Fruit fly (Drosophila melanogaster) whole organism, adult: ENCODE results near the gene CG31431.

Experiments
- CG11617 ChIP-seq: fragments of 200-800 bp; sonication (Bioruptor generic); optimal IDR thresholded peaks from 2 replicates; lab custom pipeline; 2017; ENCODE audit warnings: mild to moderate bottlenecking, missing biosample characterization, missing genetic modification reagents, missing genetic modification characterization
- CG12768 ChIP-seq: fragments of 200-800 bp; sonication (Bioruptor generic); optimal IDR thresholded peaks from 2 replicates; lab custom pipeline; 2017; ENCODE audit warnings: missing biosample characterization, missing genetic modification characterization, mild to moderate bottlenecking, moderate library complexity, missing genetic modification reagents
- CG14711 ChIP-seq: fragments of 200-800 bp; sonication (Bioruptor generic); optimal IDR thresholded peaks from 2 replicates; lab custom pipeline; 2018; ENCODE audit warnings: missing biosample characterization, mild to moderate bottlenecking, missing genetic modification characterization, moderate library complexity
- CG1620 ChIP-seq: fragments of 200-800 bp; sonication (Bioruptor generic); optimal IDR thresholded peaks from 2 replicates; lab custom pipeline; 2016; ENCODE audit warnings: missing biosample characterization, missing genetic modification characterization
- CG33017 ChIP-seq: fragments of 200-800 bp; sonication (Bioruptor generic); optimal IDR thresholded peaks from 2 replicates; lab custom pipeline; 2018; ENCODE audit warnings: missing biosample characterization, mild to moderate bottlenecking, missing genetic modification characterization, moderate library complexity
- CG5204 ChIP-seq: fragments of 200-800 bp; sonication (Bioruptor generic); optimal IDR thresholded peaks from 2 replicates; lab custom pipeline; 2016; ENCODE audit warnings: missing biosample characterization, missing genetic modification characterization
- CG7045 ChIP-seq: fragments of 200-800 bp; sonication (Bioruptor generic); optimal IDR thresholded peaks from 2 replicates; lab custom pipeline; 2017; ENCODE audit warnings: missing biosample characterization, mild to moderate bottlenecking, missing genetic modification characterization
- CG7101 ChIP-seq: fragments of 200-800 bp; sonication (Bioruptor generic); optimal IDR thresholded peaks from 2 replicates; lab custom pipeline; 2018; ENCODE audit warnings: missing biosample characterization, mild to moderate bottlenecking, missing genetic modification characterization, moderate library complexity
- Clk ChIP-seq: fragments of 200-800 bp; sonication (Bioruptor generic); optimal IDR thresholded peaks from 2 replicates; lab custom pipeline; 2017; ENCODE audit warnings: missing biosample characterization, missing genetic modification characterization
- Crg-1 ChIP-seq: fragments of 200-800 bp; sonication (Bioruptor generic); optimal IDR thresholded peaks from 2 replicates; lab custom pipeline; 2016; ENCODE audit warnings: missing biosample characterization, missing genetic modification characterization
- Hr96 ChIP-seq: fragments of 200-800 bp; sonication (Bioruptor generic); optimal IDR thresholded peaks from 2 replicates; lab custom pipeline; 2016; ENCODE audit warnings: missing biosample characterization, missing genetic modification characterization
- Mnt ChIP-seq: fragments of 200-800 bp; sonication (Bioruptor generic); optimal IDR thresholded peaks from 2 replicates; lab custom pipeline; 2016; ENCODE audit warnings: missing biosample characterization, mild to moderate bottlenecking, missing genetic modification characterization
- bab1 ChIP-seq: fragments of 200-800 bp; sonication (Bioruptor generic); optimal IDR thresholded peaks from 3 replicates; lab custom pipeline; 2019; ENCODE audit warnings: missing biosample characterization, mild to moderate bottlenecking, missing genetic modification characterization, moderate library complexity
- cic ChIP-seq: fragments of 200-800 bp; sonication (Bioruptor generic); optimal IDR thresholded peaks from 2 replicates; lab custom pipeline; 2017; ENCODE audit warnings: missing biosample characterization, mild to moderate bottlenecking, missing genetic modification characterization, moderate library complexity
- cnc ChIP-seq, 2 experiments: fragments of >200 bp; optimal IDR thresholded peaks; 2 replicates each; lab custom pipeline; 2017
- kay ChIP-seq: fragments of 200-800 bp; sonication (Bioruptor generic); peaks from one replicate; lab custom pipeline; 2016; ENCODE audit warnings: missing biosample characterization, missing genetic modification characterization, borderline replicate concordance
- ovo ChIP-seq: fragments of 200-800 bp; sonication (Bioruptor generic); optimal IDR thresholded peaks from 2 replicates; lab custom pipeline; 2016; ENCODE audit warnings: missing biosample characterization, missing genetic modification characterization
- pad ChIP-seq: fragments of 200-800 bp; sonication (Bioruptor generic); optimal IDR thresholded peaks from 3 replicates; lab custom pipeline; 2017; ENCODE audit warnings: missing biosample characterization, missing genetic modification characterization, mild to moderate bottlenecking, moderate library complexity, missing genetic modification reagents
- tj ChIP-seq: fragments of 200-800 bp; sonication (Bioruptor generic); optimal IDR thresholded peaks from 3 replicates; lab custom pipeline; 2017; ENCODE audit warnings: missing biosample characterization, mild to moderate bottlenecking, missing genetic modification characterization, moderate library complexity
- toe ChIP-seq: fragments of 200-800 bp; sonication (Bioruptor generic); optimal IDR thresholded peaks from 2 replicates; lab custom pipeline; 2016; ENCODE audit warnings: missing biosample characterization, missing genetic modification characterization

Gene CG31431

dm6 chr3R:21905615-21906014 lies 35.1 kb downstream of the CG31431 start:
- TF ChIP-seq Crg-1 (GFP tag; lab: Kevin White, UChicago) (no peak), CG1620 (GFP tag; lab: Kevin White, UChicago) (no peak), tj (GFP tag; lab: Kevin White, UChicago) (no peak)

DNA sequence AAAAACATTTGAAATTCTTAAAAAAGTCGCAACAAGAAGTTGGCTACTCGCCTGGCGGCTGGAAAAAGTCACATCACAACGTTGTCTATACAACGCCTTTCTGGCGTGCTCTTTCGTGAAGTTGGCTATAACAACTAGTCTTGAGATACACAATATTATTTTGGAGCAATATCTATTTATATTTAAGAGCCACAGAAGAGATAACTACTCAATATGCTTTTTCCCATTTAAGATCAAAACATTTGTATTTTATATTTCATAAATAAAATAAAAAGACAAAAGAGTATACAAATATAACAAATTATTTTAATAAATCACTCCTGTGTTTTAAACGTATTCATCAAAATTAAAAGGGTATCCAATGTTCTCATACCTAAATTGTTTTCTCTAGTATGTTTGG lies 36.4 kb downstream of the CG31431 start:
- TF ChIP-seq pad (GFP tag; lab: Kevin White, UChicago) = no peak
- TF ChIP-seq CG7101 (tag; lab: Kevin White, UChicago) = no peak
- no peak for TF ChIP-seq Crg-1 (GFP tag; lab: Kevin White, UChicago)
- TF ChIP-seq CG33017 = no peak
- no peak for TF ChIP-seq CG1620 (GFP tag; lab: Kevin White, UChicago)

dm6 chr3R:21911516-21911915 lies 41.0 kb downstream of the CG31431 start, which contains the start of gene Qsox3:
Qsox3 (plus strand) TSS chr3R:21911816.
- TF ChIP-seq toe (no peak), kay (GFP tag; lab: Kevin White, UChicago) (no peak), CG11617 (GFP tag; lab: Kevin White, UChicago) (no peak), Hr96 (GFP tag; lab: Kevin White, UChicago) (no peak)

DNA sequence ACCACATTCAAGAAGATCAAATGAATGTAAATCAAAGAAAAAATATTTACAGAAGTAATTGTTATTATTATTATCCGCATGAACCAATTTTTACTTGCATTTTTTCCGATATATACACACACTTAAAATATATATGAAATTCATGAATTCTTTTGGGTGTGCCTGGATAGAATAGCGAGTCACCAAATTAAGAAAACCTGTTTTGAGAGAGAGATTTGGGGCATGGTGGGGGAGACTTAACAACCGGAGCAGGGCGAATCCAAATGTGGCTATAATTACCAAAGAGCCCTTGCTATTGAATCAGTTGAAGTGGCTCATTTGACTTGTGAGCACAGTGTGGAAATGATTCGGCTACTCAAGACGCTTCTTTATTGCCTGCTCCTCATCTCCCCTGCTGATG lies 43.0 kb downstream of the CG31431 start, which contains the start of gene Qsox2:
Qsox2 (plus strand) TSS at position 301 of the 400 bp plus-strand sequence.
- no peak for TF ChIP-seq kay (GFP tag; lab: Kevin White, UChicago)

DNA sequence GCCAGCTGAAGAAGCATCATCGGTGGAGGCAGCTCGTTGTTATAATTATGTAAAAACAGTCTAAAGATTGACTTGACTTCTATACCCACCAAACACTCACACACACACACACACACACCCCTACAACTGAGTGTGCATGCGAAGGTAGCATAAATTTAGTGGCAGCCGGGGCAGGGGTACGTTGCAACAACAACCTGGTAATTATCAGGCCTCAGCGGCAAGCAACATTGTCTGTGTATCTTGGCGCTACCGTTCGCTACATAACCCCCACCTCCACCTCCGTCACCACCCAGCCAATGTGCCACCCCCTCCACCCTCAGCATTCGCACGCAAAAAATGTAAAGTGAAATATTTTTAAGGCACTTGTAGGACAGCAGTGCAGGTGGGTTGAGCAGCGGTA lies 46.5 kb downstream of the CG31431 start:
- no peak for TF ChIP-seq Hr96 (GFP tag; lab: Kevin White, UChicago)
- no peak for TF ChIP-seq CG5204
- TF ChIP-seq cnc (optimal IDR thresholded peaks at IDR 0.05; lab: Kevin White, UChicago) = no peak
- TF ChIP-seq kay (GFP tag; lab: Kevin White, UChicago) = no peak
- TF ChIP-seq Clk = no peak
- TF ChIP-seq CG7045 (GFP tag; lab: Kevin White, UChicago) = no peak

dm6 chr3R:21920495-21920894 lies 50.0 kb downstream of the CG31431 start:
- TF ChIP-seq Crg-1 (GFP tag; lab: Kevin White, UChicago) = no peak

DNA sequence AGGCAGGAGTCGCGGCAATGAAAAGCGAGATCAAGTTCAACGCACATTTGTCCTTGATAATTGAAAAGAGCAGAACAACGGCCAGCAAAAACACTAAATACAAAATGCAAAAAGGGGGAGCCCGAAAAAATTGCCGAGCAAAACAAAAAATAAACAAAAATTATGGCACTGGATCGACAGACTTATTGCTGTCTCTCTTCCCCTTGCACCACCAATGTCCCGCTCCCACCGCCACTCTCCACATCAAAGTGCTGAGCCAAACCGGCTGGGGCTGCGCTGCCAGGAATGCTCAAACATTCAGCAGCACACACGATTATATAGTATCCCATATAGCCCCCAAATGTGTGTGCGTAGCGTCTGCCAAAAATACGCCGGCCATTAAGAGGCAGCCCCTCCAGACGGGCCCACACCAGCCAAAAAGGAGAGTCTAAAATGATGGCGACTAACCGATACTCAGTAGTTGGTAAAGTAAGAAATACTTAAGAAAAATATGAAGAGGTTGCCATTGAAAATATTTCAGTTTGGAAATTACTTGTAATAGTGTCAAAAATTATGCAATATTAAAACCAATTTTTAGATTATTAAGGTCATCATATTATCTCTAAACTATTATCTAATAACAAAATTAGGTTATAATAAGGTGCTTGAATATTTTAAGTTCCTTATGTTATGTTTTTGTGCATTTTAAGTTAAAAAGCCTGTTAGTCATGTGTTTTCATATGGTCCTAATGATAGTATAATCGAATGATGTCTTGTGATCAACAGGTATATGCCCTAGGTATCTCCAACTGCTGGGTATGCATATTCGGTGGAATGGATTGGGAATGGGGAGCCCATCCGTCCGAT lies 51.1 kb downstream of the CG31431 start:
- no peak for TF ChIP-seq tj (GFP tag; lab: Kevin White, UChicago)
- no peak for TF ChIP-seq Crg-1 (GFP tag; lab: Kevin White, UChicago)
- no peak for TF ChIP-seq CG14711 (tag; lab: Kevin White, UChicago)
- no peak for TF ChIP-seq Clk
- no peak for TF ChIP-seq CG1620 (GFP tag; lab: Kevin White, UChicago)
- TF ChIP-seq CG33017 = no peak
- TF ChIP-seq Mnt = no peak
- no peak for TF ChIP-seq bab1 (GFP tag; lab: Kevin White, UChicago)
- TF ChIP-seq CG7045 (GFP tag; lab: Kevin White, UChicago) = no peak
- no peak for TF ChIP-seq pad (GFP tag; lab: Kevin White, UChicago)
- no peak for TF ChIP-seq ovo
- TF ChIP-seq toe = no peak
- TF ChIP-seq CG12768 (GFP tag; lab: Kevin White, UChicago) = no peak
- no peak for TF ChIP-seq kay (GFP tag; lab: Kevin White, UChicago)

DNA sequence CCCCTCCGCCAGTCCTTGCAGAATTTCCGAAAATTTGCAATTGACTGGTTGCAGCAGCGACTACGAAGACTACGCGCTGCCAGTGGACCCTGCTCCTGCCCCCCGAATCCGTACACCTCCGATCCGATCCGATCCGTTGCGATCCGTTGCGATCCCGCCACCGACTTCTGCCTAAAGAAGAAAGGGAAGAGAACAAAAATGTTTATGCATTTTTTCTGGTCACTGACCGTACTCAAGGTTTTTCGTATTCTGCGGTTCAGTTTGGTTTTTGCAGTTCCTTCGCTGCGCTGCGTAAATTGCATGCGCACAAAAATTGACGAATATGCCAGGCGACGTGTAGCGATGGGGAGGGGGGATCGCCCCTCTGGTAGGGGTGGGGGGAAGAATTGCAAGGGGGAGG lies 51.8 kb downstream of the CG31431 start:
- no peak for TF ChIP-seq CG33017
- TF ChIP-seq tj (GFP tag; lab: Kevin White, UChicago) = no peak
- TF ChIP-seq CG7045 (GFP tag; lab: Kevin White, UChicago) = no peak
- TF ChIP-seq CG11617 (GFP tag; lab: Kevin White, UChicago) = no peak
- no peak for TF ChIP-seq CG12768 (GFP tag; lab: Kevin White, UChicago)
- no peak for TF ChIP-seq cnc (optimal IDR thresholded peaks at IDR 0.05; lab: Kevin White, UChicago)
- no peak for TF ChIP-seq cic (GFP tag; lab: Kevin White, UChicago)
